Worm (Caenorhabditis elegans): ENCODE results near the gene F19G12.4.
A peak's percentile ranks its signal among the peaks of the same experiment; 100 is the strongest.

- TF ChIP-seq nhr-28 (tag; optimal IDR thresholded peaks at IDR 0.05): no peak
- no peak for TF ChIP-seq set-16 (GFP tag; IDR thresholded peaks at IDR 0.05)
- peak; percentile 12 for TF ChIP-seq spr-3 (GFP tag; optimal IDR thresholded peaks at IDR 0.05)
- TF ChIP-seq T20F7.1 (GFP tag; optimal IDR thresholded peaks at IDR 0.05): no peak
- no peak for TF ChIP-seq ces-1 (GFP tag; optimal IDR thresholded peaks at IDR 0.05)
- no peak for TF ChIP-seq mdl-1 (tag; optimal IDR thresholded peaks at IDR 0.05)
Measured at ce11 chrX:1451816-1452602, 34.9 kb downstream of the F19G12.4 start.
